Fruit fly (Drosophila melanogaster) whole organism, pupa: ENCODE measurements around the gene CG5746.
A peak's percentile ranks its signal among the peaks of the same experiment; 100 is the strongest.

Source experiments
- CG10348 ChIP-seq: fragments of 200-800 bp; sonication (Bioruptor generic); IDR thresholded peaks from 2 replicates; pipeline ENCODE4 v1.3.6; 2022; ENCODE audit warnings: missing biosample characterization, missing genetic modification characterization
- CG13204 ChIP-seq: fragments of 200-800 bp; sonication (Bioruptor generic); optimal IDR thresholded peaks from 2 replicates; lab custom pipeline; 2018; ENCODE audit warnings: missing biosample characterization, mild to moderate bottlenecking, missing genetic modification characterization, moderate library complexity
- CG14655 ChIP-seq: fragments of 200-800 bp; sonication (Bioruptor generic); optimal IDR thresholded peaks from 3 replicates; lab custom pipeline; 2017; ENCODE audit warnings: mild to moderate bottlenecking, missing biosample characterization, missing genetic modification reagents, missing genetic modification characterization
- CG15710 ChIP-seq: fragments of 200-800 bp; sonication (Bioruptor generic); optimal IDR thresholded peaks from 2 replicates; lab custom pipeline; 2018; ENCODE audit warnings: missing biosample characterization, mild to moderate bottlenecking, missing genetic modification characterization, moderate library complexity
- CG34367 ChIP-seq: fragments of 200-800 bp; sonication (Bioruptor generic); optimal IDR thresholded peaks from 2 replicates; lab custom pipeline; 2018; ENCODE audit warnings: missing biosample characterization, mild to moderate bottlenecking, missing genetic modification characterization
- CG4496 ChIP-seq: fragments of 200-800 bp; sonication (Bioruptor generic); IDR thresholded peaks from 3 replicates; pipeline ENCODE4 v1.3.6; 2022; ENCODE audit warnings: missing biosample characterization, missing genetic modification characterization
- CG9948 ChIP-seq: fragments of 200-800 bp; sonication (Bioruptor generic); optimal IDR thresholded peaks from 2 replicates; lab custom pipeline; 2018; ENCODE audit warnings: missing biosample characterization, mild to moderate bottlenecking, missing genetic modification characterization, moderate library complexity
- EcR ChIP-seq: fragments of 200-800 bp; sonication (Bioruptor generic); optimal IDR thresholded peaks from 3 replicates; lab custom pipeline; 2019; ENCODE audit warnings: missing biosample characterization, missing genetic modification characterization, mild to moderate bottlenecking, moderate library complexity, missing genetic modification reagents
- Snoo ChIP-seq: fragments of 200-800 bp; sonication (Bioruptor generic); optimal IDR thresholded peaks from 3 replicates; lab custom pipeline; 2017; ENCODE audit warnings: missing biosample characterization, mild to moderate bottlenecking, missing genetic modification characterization, inconsistent platforms
- rn ChIP-seq: fragments of 200-800 bp; sonication (Bioruptor generic); IDR thresholded peaks from 2 replicates; pipeline ENCODE4 v1.3.6; 2022; ENCODE audit warnings: missing biosample characterization, missing genetic modification characterization

DNA sequence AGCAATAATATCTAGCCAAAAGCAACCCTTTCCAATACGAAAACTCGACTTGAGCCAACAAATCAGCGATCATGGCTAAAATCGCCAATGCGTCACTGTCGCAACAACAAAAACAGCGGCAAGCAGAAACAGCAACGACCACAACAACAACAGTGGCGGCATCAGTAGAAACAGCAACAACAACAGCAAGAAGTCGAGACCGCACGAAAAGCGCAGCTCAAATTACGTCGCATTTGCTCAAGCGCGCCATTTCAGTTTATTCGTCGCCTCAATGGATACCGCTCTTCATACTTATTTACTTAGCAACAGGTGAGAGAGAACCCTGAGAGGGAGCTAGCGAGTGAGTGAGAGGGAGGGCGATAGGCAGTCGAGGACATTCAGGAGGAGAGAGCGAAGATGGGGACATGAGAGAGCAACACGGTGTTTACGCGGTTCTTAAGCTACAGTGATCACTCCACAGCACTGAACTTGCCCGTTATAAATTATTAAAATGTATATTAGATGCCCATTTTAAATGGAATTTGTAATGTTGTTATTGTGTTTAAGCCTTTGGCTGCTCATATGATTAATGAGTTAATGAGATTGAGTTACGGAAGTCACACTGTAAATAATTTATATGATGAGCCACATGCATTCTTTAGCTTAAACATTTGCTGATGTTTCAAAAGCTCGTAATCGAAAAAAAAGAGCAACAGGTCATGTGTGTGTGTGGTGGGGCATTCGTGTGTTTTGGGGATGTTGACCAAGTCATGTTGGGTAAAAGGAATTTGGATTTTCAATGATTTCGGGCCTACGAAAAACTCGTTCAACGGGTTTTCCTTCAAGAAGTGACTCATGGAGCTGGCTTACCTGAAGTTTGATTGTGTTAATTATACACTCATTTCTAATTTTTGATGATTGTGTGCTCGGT, 52.8 kb downstream of the CG5746 start:
- TF ChIP-seq CG4496 (GFP tag; lab: Robert Waterston, UW): peak; percentile 97
- peak; percentile 86 for TF ChIP-seq CG14655 (GFP tag; lab: Kevin White, UChicago)
- peak; percentile 86 for TF ChIP-seq rn (GFP tag; lab: Robert Waterston, UW)
- TF ChIP-seq CG9948 (tag; lab: Kevin White, UChicago): peak; percentile 96
- peak; percentile 62 for TF ChIP-seq CG10348 (GFP tag; lab: Robert Waterston, UW)
- peak; percentile 97 for TF ChIP-seq CG34367 (tag; lab: Kevin White, UChicago)
- peak; percentile 98 for TF ChIP-seq Snoo (tag; lab: Kevin White, UChicago)
- peak; percentile 97 for TF ChIP-seq CG15710 (tag; lab: Kevin White, UChicago)
- TF ChIP-seq CG13204: peak; percentile 93
- TF ChIP-seq EcR (GFP tag; lab: Kevin White, UChicago): peak; percentile 52
